Worm (Caenorhabditis elegans) whole organism, L4/young adult: ENCODE data around the gene E02A10.3.

Source experiments
- W03F9.2 ChIP-seq: fragments of 150-350 bp; optimal IDR thresholded peaks from 2 replicates; lab custom pipeline; 2014; ENCODE audit warnings: missing biosample characterization, missing genetic modification characterization
- dao-5 ChIP-seq: sonication (generic microtip); optimal IDR thresholded peaks from 2 replicates; lab custom pipeline; 2016; ENCODE audit warnings: missing genotype, missing genetic modification characterization, moderate library complexity, missing compliant biosample characterization

DNA sequence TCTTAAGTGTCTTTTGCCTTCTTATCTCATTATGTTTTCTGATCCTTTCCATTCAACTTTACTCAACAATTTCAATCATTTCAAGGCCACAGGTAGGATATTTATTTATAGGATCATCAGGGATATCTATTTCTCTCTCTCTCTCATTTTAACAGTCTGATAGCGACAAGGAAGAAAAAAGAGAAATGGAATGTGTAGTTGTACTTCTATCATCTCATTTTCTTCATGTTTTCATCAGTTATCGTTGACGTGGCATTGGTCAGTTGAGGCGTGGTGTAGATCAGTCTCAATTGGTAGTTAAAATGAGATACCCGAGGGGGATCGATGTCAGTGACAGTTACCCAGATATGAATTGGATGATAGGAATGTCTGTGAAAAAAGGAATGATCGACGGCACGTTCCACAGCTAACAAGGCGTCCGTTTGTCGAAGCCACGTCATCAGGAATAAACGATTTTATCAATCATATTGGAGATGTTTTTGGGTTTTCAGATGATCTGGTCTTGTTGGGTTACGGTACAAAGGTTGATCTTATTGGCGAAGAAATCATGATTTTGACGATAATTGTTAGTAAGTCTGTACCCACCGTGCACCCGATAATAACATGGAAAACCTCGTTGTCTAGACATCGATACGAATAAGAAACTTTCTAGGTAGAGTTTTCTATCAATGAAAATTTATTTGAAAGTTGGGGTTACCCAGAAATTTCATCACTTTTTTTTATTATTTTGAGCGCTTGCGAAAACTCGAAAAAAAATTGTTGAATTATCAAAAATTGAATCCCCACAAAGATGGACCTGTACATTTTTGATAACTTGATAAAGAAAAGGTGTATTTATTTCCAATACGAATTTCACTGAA, 25.0 kb upstream of the E02A10.3 start:
- no peak for TF ChIP-seq W03F9.2
- TF ChIP-seq dao-5 (tag; lab: Kevin White, UChicago) = no peak
